Fruit fly (Drosophila melanogaster): ENCODE measurements around the gene CG7781.

The CG7781 gene

dm6 chr2L:8325150-8325549 lies at the start of gene CG7781:
CG7781 (minus strand) TSS chr2L:8325409.
- TF ChIP-seq pan (optimal IDR thresholded peaks at IDR 0.05) = no peak
- no peak for TF ChIP-seq EcR (GFP tag; optimal IDR thresholded peaks at IDR 0.05)
- TF ChIP-seq Dll (optimal IDR thresholded peaks at IDR 0.05) = no peak
- no peak for TF ChIP-seq usp (GFP tag; optimal IDR thresholded peaks at IDR 0.05)
- TF ChIP-seq psq (optimal IDR thresholded peaks at IDR 0.05) = no peak
- TF ChIP-seq CG8478 (optimal IDR thresholded peaks at IDR 0.05) = no peak

dm6 chr2L:8374235-8374634 lies 49.0 kb upstream of the CG7781 start, which contains the start of gene Wdr82:
Wdr82 (plus strand) TSS chr2L:8374461.
- no peak for TF ChIP-seq psq (optimal IDR thresholded peaks at IDR 0.05)
- TF ChIP-seq usp (GFP tag; optimal IDR thresholded peaks at IDR 0.05) = no peak
- no peak for TF ChIP-seq Dll (optimal IDR thresholded peaks at IDR 0.05)
- no peak for TF ChIP-seq CG8478 (optimal IDR thresholded peaks at IDR 0.05)
- no peak for TF ChIP-seq EcR (GFP tag; optimal IDR thresholded peaks at IDR 0.05)
- no peak for TF ChIP-seq pan (optimal IDR thresholded peaks at IDR 0.05)

- no peak for TF ChIP-seq CG8478 (optimal IDR thresholded peaks at IDR 0.05)
- TF ChIP-seq pan (optimal IDR thresholded peaks at IDR 0.05) = no peak
- TF ChIP-seq Dll (optimal IDR thresholded peaks at IDR 0.05) = no peak
- TF ChIP-seq usp (GFP tag; optimal IDR thresholded peaks at IDR 0.05) = no peak
- no peak for TF ChIP-seq psq (optimal IDR thresholded peaks at IDR 0.05)
- no peak for TF ChIP-seq EcR (GFP tag; optimal IDR thresholded peaks at IDR 0.05)
Measured at dm6 chr2L:8372248-8372647, 47.0 kb upstream of the CG7781 start.

- no peak for TF ChIP-seq usp (GFP tag; optimal IDR thresholded peaks at IDR 0.05)
- no peak for TF ChIP-seq Dll (optimal IDR thresholded peaks at IDR 0.05)
- no peak for TF ChIP-seq psq (optimal IDR thresholded peaks at IDR 0.05)
- TF ChIP-seq CG8478 (optimal IDR thresholded peaks at IDR 0.05) = no peak
- TF ChIP-seq pan (optimal IDR thresholded peaks at IDR 0.05) = no peak
- TF ChIP-seq EcR (GFP tag; optimal IDR thresholded peaks at IDR 0.05) = no peak
Measured at dm6 chr2L:8371354-8371937, 46.2 kb upstream of the CG7781 start.

- no peak for TF ChIP-seq pan (optimal IDR thresholded peaks at IDR 0.05)
- TF ChIP-seq usp (GFP tag; optimal IDR thresholded peaks at IDR 0.05) = no peak
- no peak for TF ChIP-seq Dll (optimal IDR thresholded peaks at IDR 0.05)
- no peak for TF ChIP-seq psq (optimal IDR thresholded peaks at IDR 0.05)
- TF ChIP-seq CG8478 (optimal IDR thresholded peaks at IDR 0.05) = no peak
- no peak for TF ChIP-seq EcR (GFP tag; optimal IDR thresholded peaks at IDR 0.05)
Measured at dm6 chr2L:8370364-8371326, 45.4 kb upstream of the CG7781 start, which contains the start of gene CG17292. CG17292 (plus strand) TSS chr2L:8370454.

- no peak for TF ChIP-seq EcR (GFP tag; optimal IDR thresholded peaks at IDR 0.05)
Measured at dm6 chr2L:8365701-8366643, 40.8 kb upstream of the CG7781 start, which contains the start of gene Pp2A-29B. Pp2A-29B (plus strand) TSS chr2L:8366038.

dm6 chr2L:8364006-8364956 lies 39.1 kb upstream of the CG7781 start, which contains the start of the genes RpS13 and CSN8:
RpS13 (minus strand) TSS chr2L:8364662.
CSN8 (plus strand) TSS chr2L:8364855.
- no peak for TF ChIP-seq Dll (optimal IDR thresholded peaks at IDR 0.05)
- no peak for TF ChIP-seq EcR (GFP tag; optimal IDR thresholded peaks at IDR 0.05)
- TF ChIP-seq psq (optimal IDR thresholded peaks at IDR 0.05) = no peak
- TF ChIP-seq usp (GFP tag; optimal IDR thresholded peaks at IDR 0.05) = no peak
- no peak for TF ChIP-seq pan (optimal IDR thresholded peaks at IDR 0.05)
- no peak for TF ChIP-seq CG8478 (optimal IDR thresholded peaks at IDR 0.05)

dm6 chr2L:8362955-8363285 lies 37.7 kb upstream of the CG7781 start:
- TF ChIP-seq EcR (GFP tag; optimal IDR thresholded peaks at IDR 0.05) = no peak

- no peak for TF ChIP-seq pan (optimal IDR thresholded peaks at IDR 0.05)
- no peak for TF ChIP-seq EcR (GFP tag; optimal IDR thresholded peaks at IDR 0.05)
- no peak for TF ChIP-seq CG8478 (optimal IDR thresholded peaks at IDR 0.05)
- no peak for TF ChIP-seq psq (optimal IDR thresholded peaks at IDR 0.05)
- no peak for TF ChIP-seq Dll (optimal IDR thresholded peaks at IDR 0.05)
- no peak for TF ChIP-seq usp (GFP tag; optimal IDR thresholded peaks at IDR 0.05)
Measured at dm6 chr2L:8362273-8362954, 37.2 kb upstream of the CG7781 start, which contains the start of gene CG7627. CG7627 (minus strand) TSS chr2L:8362469.

Data from whole organism.